Worm (Caenorhabditis elegans) whole organism, L4 larva: ENCODE data around the gene T07D4.2.

ENCODE experiments used
- F49E8.2 ChIP-seq: sonication (generic microtip); optimal IDR thresholded peaks from 2 replicates; lab custom pipeline; 2016; ENCODE audit warnings: missing compliant biosample characterization, mild to moderate bottlenecking, missing genetic modification characterization, borderline replicate concordance
- T20F7.1 ChIP-seq: fragments of 200-800 bp; sonication (Bioruptor generic); optimal IDR thresholded peaks from 2 replicates; lab custom pipeline; 2018; ENCODE audit warnings: mild to moderate bottlenecking, missing genetic modification characterization, missing compliant biosample characterization
- Y105C5A.15 ChIP-seq: fragments of 200-800 bp; sonication (Bioruptor generic); IDR thresholded peaks from 2 replicates; pipeline ENCODE4 v1.3.6; 2022; ENCODE audit warnings: missing genetic modification characterization, missing compliant biosample characterization
- Y75B8A.6 ChIP-seq: fragments of 200-800 bp; sonication (Bioruptor generic); IDR thresholded peaks from 2 replicates; pipeline ENCODE4 v1.3.6; 2022; ENCODE audit warnings: missing genetic modification reagents, missing genetic modification characterization, missing compliant biosample characterization
- ZK337.2 ChIP-seq: fragments of 200-800 bp; sonication (Bioruptor generic); IDR thresholded peaks from 2 replicates; pipeline ENCODE4 v1.3.6; 2022; ENCODE audit warnings: missing genetic modification reagents, missing genetic modification characterization, missing compliant biosample characterization
- aha-1 ChIP-seq: fragments of 150-350 bp; peaks from one replicate; lab custom pipeline; 2014; ENCODE audit warnings: missing biosample characterization, missing genetic modification characterization
- aly-2 ChIP-seq: sonication (generic microtip); optimal IDR thresholded peaks from 2 replicates; lab custom pipeline; 2018; ENCODE audit warnings: missing biosample characterization, missing genetic modification characterization
- ceh-28 ChIP-seq: fragments of 150-350 bp; optimal IDR thresholded peaks from 2 replicates; lab custom pipeline; 2014; ENCODE audit warnings: missing biosample characterization, missing genetic modification reagents, missing genetic modification characterization
- ceh-32 ChIP-seq: sonication (generic microtip); optimal IDR thresholded peaks from 2 replicates; lab custom pipeline; 2016; ENCODE audit warnings: mild to moderate bottlenecking, missing genetic modification characterization, missing compliant biosample characterization; ENCODE audit not compliant: poor library complexity
- ceh-62 ChIP-seq: sonication (generic microtip); optimal IDR thresholded peaks from 2 replicates; lab custom pipeline; 2017; ENCODE audit warnings: missing biosample characterization, missing genetic modification characterization
- ces-1 ChIP-seq: fragments of 150-350 bp; sonication (generic microtip); optimal IDR thresholded peaks from 4 replicates; lab custom pipeline; 2014; ENCODE audit warnings: missing biosample characterization, missing genetic modification reagents, missing genetic modification characterization
- ctbp-1 ChIP-seq: fragments of 200-800 bp; sonication (Bioruptor generic); IDR thresholded peaks from 2 replicates; pipeline ENCODE4 v1.3.6; 2022; ENCODE audit warnings: missing genetic modification reagents, missing genetic modification characterization, missing compliant biosample characterization
- dmd-6 ChIP-seq: fragments of 200-800 bp; sonication (Bioruptor generic); IDR thresholded peaks from 2 replicates; pipeline ENCODE4 v1.3.6; 2022; ENCODE audit warnings: missing genetic modification reagents, missing genetic modification characterization, missing compliant biosample characterization
- dmd-9 ChIP-seq: fragments of 200-800 bp; sonication (Bioruptor generic); IDR thresholded peaks from 2 replicates; pipeline ENCODE4 v1.3.6; 2022; ENCODE audit warnings: missing genetic modification reagents, missing genetic modification characterization, missing compliant biosample characterization
- fkh-10 ChIP-seq: fragments of 150-350 bp; optimal IDR thresholded peaks from 2 replicates; lab custom pipeline; 2014; ENCODE audit warnings: missing biosample characterization, missing genetic modification reagents, missing genetic modification characterization
- gei-8 ChIP-seq: fragments of 200-800 bp; sonication (Bioruptor generic); optimal IDR thresholded peaks from 2 replicates; lab custom pipeline; 2018; ENCODE audit warnings: mild to moderate bottlenecking, missing genetic modification characterization, missing compliant biosample characterization
- hlh-11 ChIP-seq: fragments of 200-800 bp; sonication (Bioruptor generic); optimal IDR thresholded peaks from 2 replicates; lab custom pipeline; 2018; ENCODE audit warnings: mild to moderate bottlenecking, missing genetic modification characterization, missing compliant biosample characterization
- hmg-1.1 ChIP-seq: fragments of 200-800 bp; sonication (Bioruptor generic); IDR thresholded peaks from 2 replicates; pipeline ENCODE4 v1.3.6; 2022; ENCODE audit warnings: missing genetic modification reagents, missing genetic modification characterization, missing compliant biosample characterization
- lir-3 ChIP-seq: sonication (generic microtip); optimal IDR thresholded peaks from 2 replicates; lab custom pipeline; 2016; ENCODE audit warnings: mild to moderate bottlenecking, missing genetic modification characterization, missing compliant biosample characterization
- madf-5 ChIP-seq, 2 experiments: fragments of 200-800 bp; sonication (Bioruptor generic); IDR thresholded peaks; 2 replicates each; pipeline ENCODE4 v1.3.6; 2022; ENCODE audit warnings: missing compliant biosample characterization in 2 of 2, missing genetic modification characterization in 2 of 2
- mdt-29 ChIP-seq: fragments of 200-800 bp; sonication (Bioruptor generic); IDR thresholded peaks from 2 replicates; pipeline ENCODE4 v1.3.6; 2022; ENCODE audit warnings: missing genetic modification reagents, missing genetic modification characterization, missing compliant biosample characterization
- nhr-41 ChIP-seq: fragments of 200-800 bp; sonication (Bioruptor generic); IDR thresholded peaks from 2 replicates; pipeline ENCODE4 v1.3.6; 2022; ENCODE audit warnings: missing genetic modification reagents, missing genetic modification characterization, missing compliant biosample characterization
- nhr-6 ChIP-seq: fragments of 150-350 bp; optimal IDR thresholded peaks from 2 replicates; lab custom pipeline; 2014; ENCODE audit warnings: missing biosample characterization, missing genetic modification characterization
- nhr-76 ChIP-seq: fragments of 150-350 bp; optimal IDR thresholded peaks from 2 replicates; lab custom pipeline; 2014; ENCODE audit warnings: missing biosample characterization, missing genetic modification characterization
- pha-4 ChIP-seq, 2 experiments: fragments of 150-350 bp in 1 of 2; fragments of 200-800 bp in 1 of 2; sonication (Bioruptor generic) in 1 of 2; IDR thresholded peaks in 1 of 2; optimal IDR thresholded peaks in 1 of 2; 2 replicates each; pipeline versions ENCODE4 v1.3.6 to Lab custom; 2014 to 2022; ENCODE audit warnings: missing genetic modification characterization in 2 of 2, missing genetic modification reagents in 2 of 2, missing biosample characterization in 1 of 2, missing compliant biosample characterization in 1 of 2
- php-3 ChIP-seq: fragments of 200-800 bp; sonication (Bioruptor generic); IDR thresholded peaks from 2 replicates; pipeline ENCODE4 v1.3.6; 2022; ENCODE audit warnings: missing genetic modification reagents, missing genetic modification characterization, missing compliant biosample characterization
- set-16 ChIP-seq: fragments of 200-800 bp; sonication (Bioruptor generic); IDR thresholded peaks from 2 replicates; pipeline ENCODE4 v1.3.6; 2022; ENCODE audit warnings: missing genetic modification reagents, missing genetic modification characterization, missing compliant biosample characterization
- skn-1 ChIP-seq: fragments of 150-350 bp; optimal IDR thresholded peaks from 2 replicates; lab custom pipeline; 2014; ENCODE audit warnings: missing biosample characterization, missing genetic modification characterization
- spr-1 ChIP-seq: sonication (generic microtip); optimal IDR thresholded peaks from 2 replicates; lab custom pipeline; 2016; ENCODE audit warnings: mild to moderate bottlenecking, missing genetic modification characterization, missing compliant biosample characterization
- tra-1 ChIP-seq: fragments of 200-800 bp; sonication (Bioruptor generic); IDR thresholded peaks from 2 replicates; pipeline ENCODE4 v1.3.6; 2022; ENCODE audit warnings: missing genetic modification reagents, missing genetic modification characterization, missing compliant biosample characterization
- unc-130 ChIP-seq: sonication (generic microtip); optimal IDR thresholded peaks from 2 replicates; lab custom pipeline; 2016; ENCODE audit warnings: missing genetic modification reagents, missing genetic modification characterization, missing compliant biosample characterization
- unc-62 ChIP-seq, 3 experiments: fragments of 150-350 bp in 1 of 3; sonication (generic microtip); optimal IDR thresholded peaks in 2 of 3; peaks in 1 of 3; 1 replicate in 1 of 3; 2 replicates in 2 of 3; lab custom pipeline; 2014 to 2017; ENCODE audit warnings: missing biosample characterization in 3 of 3, missing genetic modification characterization in 3 of 3, missing genetic modification reagents in 3 of 3, missing genotype in 1 of 3
- zag-1 ChIP-seq: fragments of 150-350 bp; optimal IDR thresholded peaks from 2 replicates; lab custom pipeline; 2014; ENCODE audit warnings: missing biosample characterization, missing genetic modification characterization
- zfp-2 ChIP-seq: sonication (generic microtip); optimal IDR thresholded peaks from 2 replicates; lab custom pipeline; 2016; ENCODE audit warnings: mild to moderate bottlenecking, missing genetic modification characterization, missing compliant biosample characterization
- zip-11 ChIP-seq: fragments of 200-800 bp; sonication (Bioruptor generic); IDR thresholded peaks from 2 replicates; pipeline ENCODE4 v1.3.6; 2022; ENCODE audit warnings: missing genetic modification characterization, missing compliant biosample characterization
- zip-2 ChIP-seq: fragments of 150-350 bp; optimal IDR thresholded peaks from 2 replicates; lab custom pipeline; 2014; ENCODE audit warnings: missing biosample characterization, missing genetic modification characterization

The T07D4.2 gene

ce11 chrII:8914654-8915053 is 40.9 kb upstream of the T07D4.2 start (continued):
- TF ChIP-seq set-16 (GFP tag; lab: Robert Waterston, UW): no peak
- TF ChIP-seq ceh-62: no peak
- TF ChIP-seq nhr-76 (tag; lab: Kevin White, UChicago): no peak
- TF ChIP-seq tra-1 (GFP tag; lab: Robert Waterston, UW): peak; percentile 47; the same call in 1 of the 2 replicates
- TF ChIP-seq nhr-41 (GFP tag; lab: Robert Waterston, UW): no peak
- TF ChIP-seq ces-1 (GFP tag; lab: Kevin White, UChicago): no peak
- TF ChIP-seq, all 104 proteins: peak for 4

- no peak for TF ChIP-seq tra-1 (GFP tag; lab: Robert Waterston, UW)
- no peak for TF ChIP-seq nhr-41 (GFP tag; lab: Robert Waterston, UW)
- TF ChIP-seq pha-4 (GFP tag; IDR thresholded peaks at IDR 0.05; lab: Robert Waterston, UW): no peak
- TF ChIP-seq pha-4 (tag; optimal IDR thresholded peaks at IDR 0.05; lab: Kevin White, UChicago): no peak
- TF ChIP-seq Y105C5A.15 (GFP tag; lab: Robert Waterston, UW): no peak
- TF ChIP-seq T20F7.1 (GFP tag; lab: Kevin White, UChicago): no peak
- no peak for TF ChIP-seq aha-1
- TF ChIP-seq hlh-11 (tag; lab: Kevin White, UChicago): no peak
- no peak for TF ChIP-seq F49E8.2
- no peak for TF ChIP-seq madf-5 (GFP tag; IDR thresholded peaks at IDR 0.05; lab: Robert Waterston, UW)
Measured at ce11 chrII:8912523-8913017, 38.8 kb upstream of the T07D4.2 start.

ce11 chrII:8911929-8912328 is 38.2 kb upstream of the T07D4.2 start, which contains the start of gene B0457.4:
TSS of gene B0457.4 (minus strand) at chrII:8912029.
- TF ChIP-seq T20F7.1 (GFP tag; lab: Kevin White, UChicago) (no peak), gei-8 (GFP tag; lab: Kevin White, UChicago) (no peak), Y75B8A.6 (GFP tag; lab: Robert Waterston, UW) (no peak), zag-1 (tag; lab: Kevin White, UChicago) (no peak), F49E8.2 (no peak), dmd-6 (GFP tag; lab: Robert Waterston, UW) (no peak), zip-2 (tag; lab: Kevin White, UChicago) (no peak), php-3 (no peak), ceh-28 (tag; lab: Kevin White, UChicago) (no peak), ZK337.2 (GFP tag; lab: Robert Waterston, UW) (no peak), set-16 (GFP tag; lab: Robert Waterston, UW) (no peak), unc-130 (GFP tag; lab: Kevin White, UChicago) (no peak), hlh-11 (tag; lab: Kevin White, UChicago) (no peak), zip-11 (GFP tag; lab: Robert Waterston, UW) (no peak)
- TF ChIP-seq, all 104 proteins: peak for 0

ce11 chrII:8903871-8904270 is 30.1 kb upstream of the T07D4.2 start:
- TF ChIP-seq fkh-10 (GFP tag; lab: Kevin White, UChicago): no peak
- no peak for TF ChIP-seq unc-130 (GFP tag; lab: Kevin White, UChicago)
- peak in 1 of 2 experiments; percentile 96 for TF ChIP-seq unc-62 (GFP tag; optimal IDR thresholded peaks at IDR 0.05 in 1 of 2; lab: Kevin White, UChicago)
- TF ChIP-seq unc-62 (tag; optimal IDR thresholded peaks at IDR 0.05; lab: Kevin White, UChicago): no peak
- no peak for TF ChIP-seq ces-1 (GFP tag; lab: Kevin White, UChicago)
- TF ChIP-seq, all 104 proteins: peak for 1

- TF ChIP-seq zfp-2 (no peak), mdt-29 (GFP tag; lab: Robert Waterston, UW) (no peak), Y75B8A.6 (GFP tag; lab: Robert Waterston, UW) (no peak), skn-1 (tag; lab: Kevin White, UChicago) (no peak), F49E8.2 (no peak), ctbp-1 (GFP tag; lab: Robert Waterston, UW) (no peak), lir-3 (tag; lab: Kevin White, UChicago) (no peak), hlh-11 (tag; lab: Kevin White, UChicago) (no peak), set-16 (GFP tag; lab: Robert Waterston, UW) (no peak), ceh-32 (tag; lab: Kevin White, UChicago) (no peak), spr-1 (tag; lab: Kevin White, UChicago) (no peak), aha-1 (no peak), hmg-1.1 (no peak), dmd-9 (GFP tag; lab: Robert Waterston, UW) (no peak), unc-62 (GFP tag; optimal IDR thresholded peaks at IDR 0.05 in 1 of 2; lab: Kevin White, UChicago) (no peak), unc-62 (tag; optimal IDR thresholded peaks at IDR 0.05; lab: Kevin White, UChicago) (no peak), aly-2 (tag; lab: Kevin White, UChicago) (no peak), nhr-6 (no peak)
Measured at ce11 chrII:8899357-8899748, 25.6 kb upstream of the T07D4.2 start.
